Fruit fly (Drosophila melanogaster) whole organism, embryonic: Measurements from ENCODE around the gene CG3764.

ENCODE experiments used
- Atf-2 ChIP-seq: fragments of 200-800 bp; sonication (Bioruptor generic); optimal IDR thresholded peaks from 2 replicates; lab custom pipeline; 2016; ENCODE audit warnings: missing biosample characterization, missing genetic modification characterization
- B-H2 ChIP-seq: fragments of 200-800 bp; sonication (Bioruptor generic); optimal IDR thresholded peaks from 2 replicates; lab custom pipeline; 2018; ENCODE audit warnings: missing biosample characterization, mild to moderate bottlenecking, missing genetic modification characterization
- CG10543 ChIP-seq: fragments of 200-800 bp; sonication (Bioruptor generic); optimal IDR thresholded peaks from 3 replicates; lab custom pipeline; 2017; ENCODE audit warnings: missing biosample characterization, mild to moderate bottlenecking, missing genetic modification characterization, moderate library complexity
- CG10979 ChIP-seq: fragments of 200-800 bp; sonication (Bioruptor generic); optimal IDR thresholded peaks from 2 replicates; lab custom pipeline; 2018; ENCODE audit warnings: missing biosample characterization, mild to moderate bottlenecking, missing genetic modification characterization, moderate library complexity
- CG12659 ChIP-seq: fragments of 200-800 bp; sonication (Bioruptor generic); optimal IDR thresholded peaks from 3 replicates; lab custom pipeline; 2017; ENCODE audit warnings: mild to moderate bottlenecking, missing biosample characterization, missing genetic modification reagents, missing genetic modification characterization
- CG14860 ChIP-seq: fragments of 200-800 bp; sonication (Bioruptor generic); IDR thresholded peaks from 3 replicates; pipeline ENCODE4 v1.3.6; 2022; ENCODE audit warnings: missing biosample characterization, missing genetic modification characterization; ENCODE audit not compliant: partially characterized antibody
- CG15696 ChIP-seq: fragments of 200-800 bp; sonication (Bioruptor generic); optimal IDR thresholded peaks from 2 replicates; lab custom pipeline; 2019; ENCODE audit warnings: missing biosample characterization, mild to moderate bottlenecking, missing genetic modification characterization, moderate library complexity
- CG17802 ChIP-seq: fragments of 200-800 bp; sonication (Bioruptor generic); optimal IDR thresholded peaks from 2 replicates; lab custom pipeline; 2018; ENCODE audit warnings: missing biosample characterization, mild to moderate bottlenecking, missing genetic modification characterization, moderate library complexity
- CG18599 ChIP-seq: fragments of 200-800 bp; sonication (Bioruptor generic); optimal IDR thresholded peaks from 3 replicates; lab custom pipeline; 2017; ENCODE audit warnings: missing biosample characterization, missing genetic modification characterization, mild to moderate bottlenecking, moderate library complexity, missing genetic modification reagents
- CG30020 ChIP-seq: fragments of 200-800 bp; optimal IDR thresholded peaks from 2 replicates; lab custom pipeline; 2019; ENCODE audit warnings: missing biosample characterization, mild to moderate bottlenecking, missing genetic modification characterization, moderate library complexity
- CG30403 ChIP-seq: fragments of 200-800 bp; sonication (Bioruptor generic); optimal IDR thresholded peaks from 3 replicates; lab custom pipeline; 2016; ENCODE audit warnings: missing biosample characterization, missing genetic modification characterization
- CG34422 ChIP-seq: fragments of 200-800 bp; sonication (Bioruptor generic); IDR thresholded peaks from 3 replicates; pipeline ENCODE4 v1.3.6; 2022; ENCODE audit warnings: missing biosample characterization, missing genetic modification characterization
- CG4854 ChIP-seq: fragments of 200-800 bp; sonication (Bioruptor generic); optimal IDR thresholded peaks from 2 replicates; lab custom pipeline; 2016; ENCODE audit warnings: missing biosample characterization, missing genetic modification characterization, inconsistent platforms
- CG8089 ChIP-seq: fragments of 200-800 bp; sonication (Bioruptor generic); optimal IDR thresholded peaks from 3 replicates; lab custom pipeline; 2016; ENCODE audit warnings: missing biosample characterization, missing genetic modification characterization
- CG8359 ChIP-seq: fragments of 200-800 bp; sonication (Bioruptor generic); optimal IDR thresholded peaks from 2 replicates; lab custom pipeline; 2017; ENCODE audit warnings: missing biosample characterization, mild to moderate bottlenecking, missing genetic modification characterization, borderline replicate concordance
- CG9215 ChIP-seq: fragments of 200-800 bp; sonication (Bioruptor generic); IDR thresholded peaks from 2 replicates; pipeline ENCODE4 v1.3.6; 2022; ENCODE audit warnings: missing biosample characterization, missing genetic modification characterization
- D19B ChIP-seq: fragments of 200-800 bp; sonication (Bioruptor generic); optimal IDR thresholded peaks from 2 replicates; lab custom pipeline; 2017; ENCODE audit warnings: missing biosample characterization, mild to moderate bottlenecking, missing genetic modification characterization
- Dip3 ChIP-seq: fragments of 200-800 bp; sonication (Bioruptor generic); optimal IDR thresholded peaks from 3 replicates; lab custom pipeline; 2016; ENCODE audit warnings: missing biosample characterization, missing genetic modification characterization
- Doc3 ChIP-seq: fragments of 200-800 bp; sonication (Bioruptor generic); IDR thresholded peaks from 3 replicates; pipeline ENCODE4 v1.3.6; 2022; ENCODE audit warnings: missing biosample characterization, missing genetic modification characterization; ENCODE audit not compliant: partially characterized antibody
- Dp ChIP-seq: fragments of 200-800 bp; sonication (Bioruptor generic); optimal IDR thresholded peaks from 2 replicates; lab custom pipeline; 2018; ENCODE audit warnings: missing biosample characterization, mild to moderate bottlenecking, missing genetic modification characterization, moderate library complexity
- Fer1 ChIP-seq: fragments of 200-800 bp; sonication (Bioruptor generic); optimal IDR thresholded peaks from 2 replicates; lab custom pipeline; 2017; ENCODE audit warnings: missing biosample characterization, mild to moderate bottlenecking, missing genetic modification characterization
- HLH3B ChIP-seq: fragments of 200-800 bp; sonication (Bioruptor generic); IDR thresholded peaks from 2 replicates; pipeline ENCODE4 v1.3.6; 2022; ENCODE audit warnings: missing biosample characterization, missing genetic modification characterization
- Lpt ChIP-seq: fragments of >200 bp; optimal IDR thresholded peaks from 2 replicates; lab custom pipeline; 2018; ENCODE audit warnings: missing biosample characterization, missing genetic modification characterization
- Mes4 ChIP-seq: fragments of 200-800 bp; sonication (Bioruptor generic); optimal IDR thresholded peaks from 2 replicates; lab custom pipeline; 2016; ENCODE audit warnings: missing biosample characterization, missing genetic modification characterization
- NK7.1 ChIP-seq: fragments of 200-800 bp; sonication (Bioruptor generic); optimal IDR thresholded peaks from 3 replicates; lab custom pipeline; 2016; ENCODE audit warnings: missing biosample characterization, missing genetic modification characterization
- Oaz ChIP-seq: fragments of 200-800 bp; sonication (Bioruptor generic); IDR thresholded peaks from 2 replicates; pipeline ENCODE4 v1.3.6; 2022; ENCODE audit warnings: missing biosample characterization, missing genetic modification characterization
- Optix ChIP-seq: fragments of 200-800 bp; sonication (Bioruptor generic); IDR thresholded peaks from 3 replicates; pipeline ENCODE4 v1.3.6; 2022; ENCODE audit warnings: missing biosample characterization, missing genetic modification characterization
- Stat92E ChIP-seq, 3 experiments: fragments of >200 bp in 2 of 3; fragments of 200-800 bp in 1 of 3; sonication (Bioruptor generic) in 1 of 3; optimal IDR thresholded peaks; 2 replicates each; lab custom pipeline; 2017 to 2019; ENCODE audit warnings: missing biosample characterization in 3 of 3, missing genetic modification characterization in 3 of 3, mild to moderate bottlenecking in 1 of 3, moderate library complexity in 1 of 3
- ac ChIP-seq: fragments of 200-800 bp; sonication (Bioruptor generic); optimal IDR thresholded peaks from 3 replicates; lab custom pipeline; 2017; ENCODE audit warnings: missing biosample characterization, mild to moderate bottlenecking, missing genetic modification characterization
- ase ChIP-seq: fragments of 200-800 bp; sonication (Bioruptor generic); IDR thresholded peaks from 3 replicates; pipeline ENCODE4 v1.3.6; 2022; ENCODE audit warnings: missing biosample characterization, missing genetic modification characterization
- btn ChIP-seq: fragments of 200-800 bp; sonication (Bioruptor generic); optimal IDR thresholded peaks from 2 replicates; lab custom pipeline; 2016; ENCODE audit warnings: missing biosample characterization, missing genetic modification characterization
- cad ChIP-seq: fragments of >200 bp; optimal IDR thresholded peaks from 2 replicates; lab custom pipeline; 2017; ENCODE audit warnings: missing biosample characterization, missing genetic modification characterization
- crc ChIP-seq: fragments of 200-800 bp; sonication (Bioruptor generic); optimal IDR thresholded peaks from 2 replicates; lab custom pipeline; 2016; ENCODE audit warnings: missing biosample characterization, missing genetic modification characterization
- da ChIP-seq: fragments of 200-800 bp; sonication (Bioruptor generic); optimal IDR thresholded peaks from 2 replicates; lab custom pipeline; 2016; ENCODE audit warnings: missing biosample characterization, missing genetic modification characterization
- exex ChIP-seq: fragments of 200-800 bp; sonication (Bioruptor generic); optimal IDR thresholded peaks from 4 replicates; lab custom pipeline; 2018; ENCODE audit warnings: missing biosample characterization, mild to moderate bottlenecking, missing genetic modification characterization, moderate library complexity
- inv ChIP-seq: fragments of 200-800 bp; sonication (Bioruptor generic); IDR thresholded peaks from 2 replicates; pipeline ENCODE4 v1.3.6; 2022; ENCODE audit warnings: missing biosample characterization, missing genetic modification characterization; ENCODE audit not compliant: partially characterized antibody
- jumu ChIP-seq: fragments of 200-800 bp; sonication (Bioruptor generic); optimal IDR thresholded peaks from 3 replicates; lab custom pipeline; 2016; ENCODE audit warnings: missing biosample characterization, missing genetic modification characterization
- ken ChIP-seq: fragments of 200-800 bp; sonication (Bioruptor generic); IDR thresholded peaks from 3 replicates; pipeline ENCODE4 v1.3.6; 2022; ENCODE audit warnings: missing biosample characterization, missing genetic modification characterization
- lmd ChIP-seq: fragments of 200-800 bp; sonication (Bioruptor generic); IDR thresholded peaks from 2 replicates; pipeline ENCODE4 v1.3.6; 2022; ENCODE audit warnings: missing biosample characterization, missing genetic modification characterization
- lov ChIP-seq, 2 experiments: fragments of 200-800 bp in 1 of 2; fragments of >200 bp in 1 of 2; sonication (Bioruptor generic) in 1 of 2; IDR thresholded peaks in 1 of 2; optimal IDR thresholded peaks in 1 of 2; 2 replicates in 1 of 2; 3 replicates in 1 of 2; pipeline versions ENCODE4 v1.3.6 to Lab custom; 2017 to 2022; ENCODE audit warnings: missing biosample characterization in 1 of 2, missing genetic modification characterization in 1 of 2
- luna ChIP-seq: fragments of 200-800 bp; sonication (Bioruptor generic); optimal IDR thresholded peaks from 2 replicates; lab custom pipeline; 2016; ENCODE audit warnings: missing biosample characterization, missing genetic modification characterization
- mirr ChIP-seq: fragments of 200-800 bp; sonication (Bioruptor generic); optimal IDR thresholded peaks from 3 replicates; lab custom pipeline; 2018; ENCODE audit warnings: missing biosample characterization, mild to moderate bottlenecking, missing genetic modification characterization
- nerfin-1 ChIP-seq: fragments of 200-800 bp; sonication (Bioruptor generic); optimal IDR thresholded peaks from 3 replicates; lab custom pipeline; 2019; ENCODE audit warnings: missing biosample characterization, mild to moderate bottlenecking, missing genetic modification characterization, moderate library complexity
- pzg ChIP-seq: fragments of 200-800 bp; sonication (Bioruptor generic); optimal IDR thresholded peaks from 3 replicates; lab custom pipeline; 2018; ENCODE audit warnings: missing biosample characterization, mild to moderate bottlenecking, missing genetic modification characterization, moderate library complexity
- seq ChIP-seq: fragments of 200-800 bp; sonication (Bioruptor generic); IDR thresholded peaks from 2 replicates; pipeline ENCODE4 v1.3.6; 2022; ENCODE audit warnings: missing biosample characterization, missing genetic modification characterization
- sima ChIP-seq: fragments of 200-800 bp; sonication (Bioruptor generic); optimal IDR thresholded peaks from 2 replicates; lab custom pipeline; 2016; ENCODE audit warnings: missing biosample characterization, missing genetic modification characterization
- sr ChIP-seq: fragments of 200-800 bp; sonication (Bioruptor generic); IDR thresholded peaks from 3 replicates; pipeline ENCODE4 v1.3.6; 2022; ENCODE audit warnings: missing biosample characterization, missing genetic modification characterization
- tin ChIP-seq: fragments of 200-800 bp; sonication (Bioruptor generic); optimal IDR thresholded peaks from 3 replicates; lab custom pipeline; 2016; ENCODE audit warnings: missing biosample characterization, missing genetic modification characterization
- trh ChIP-seq: fragments of 200-800 bp; sonication (Bioruptor generic); optimal IDR thresholded peaks from 2 replicates; lab custom pipeline; 2016; ENCODE audit warnings: missing biosample characterization, missing genetic modification characterization

Gene CG3764

DNA sequence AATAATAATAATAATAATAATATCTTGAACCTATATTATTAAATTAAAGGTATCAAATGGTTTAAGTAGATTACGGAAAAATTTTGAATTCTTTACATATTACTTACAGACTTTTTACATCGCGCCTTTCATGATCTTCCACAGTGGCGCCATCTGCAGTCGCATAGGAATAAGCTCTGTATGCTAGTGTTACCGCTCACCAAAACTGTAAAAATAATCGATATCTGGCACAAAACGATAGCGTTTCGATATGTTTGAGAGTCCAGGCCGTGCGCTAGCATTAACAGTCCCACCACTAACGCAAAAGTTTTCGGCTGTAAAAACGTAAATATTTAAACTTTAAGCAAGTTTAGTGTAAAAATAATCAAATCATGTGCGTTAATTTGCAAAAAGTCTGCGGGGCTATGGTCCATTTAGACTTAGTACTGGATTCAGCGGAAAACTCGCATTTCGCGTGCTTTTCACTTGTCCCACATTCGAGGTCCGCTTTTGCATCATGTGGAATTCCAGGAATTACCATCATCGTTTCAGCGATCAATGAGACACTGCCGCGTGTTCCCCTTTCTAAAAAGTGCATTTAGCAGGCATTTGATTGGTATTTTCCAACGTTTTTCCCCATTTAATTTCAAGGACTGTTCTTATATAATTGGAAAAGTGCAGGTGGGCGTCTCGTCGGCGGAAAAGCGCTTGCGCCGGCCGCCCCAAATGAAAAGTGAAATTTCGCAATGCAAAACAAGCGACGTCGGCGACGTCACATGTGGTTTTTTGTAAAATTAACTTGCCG, 57.0 kb downstream of the CG3764 start (continued):
- no peak for TF ChIP-seq CG8089 (GFP tag; lab: Kevin White, UChicago)
- TF ChIP-seq NK7.1 (GFP tag; lab: Kevin White, UChicago) = no peak
- TF ChIP-seq nerfin-1 (tag; lab: Kevin White, UChicago) = peak; percentile 9
- TF ChIP-seq CG12659 (GFP tag; lab: Kevin White, UChicago) = peak; percentile 81
- TF ChIP-seq cad (GFP tag; lab: Kevin White, UChicago) = no peak
- TF ChIP-seq ase (GFP tag; lab: Robert Waterston, UW) = no peak
- no peak for TF ChIP-seq sima
- no peak for TF ChIP-seq Optix
- TF ChIP-seq CG4854 (GFP tag; lab: Kevin White, UChicago) = no peak
- TF ChIP-seq CG17802 = no peak
- no peak for TF ChIP-seq Lpt (GFP tag; lab: Kevin White, UChicago)
- peak; percentile 78 for TF ChIP-seq CG14860 (GFP tag; lab: Robert Waterston, UW)
- TF ChIP-seq luna (GFP tag; lab: Kevin White, UChicago) = no peak
- TF ChIP-seq exex (tag; lab: Kevin White, UChicago) = no peak
- no peak for TF ChIP-seq sr
- TF ChIP-seq da = no peak
- no peak for TF ChIP-seq ken
- TF ChIP-seq CG10543 (GFP tag; lab: Kevin White, UChicago) = no peak
- TF ChIP-seq Doc3 = peak; percentile 75
- TF ChIP-seq Mes4 (GFP tag; lab: Kevin White, UChicago) = peak; percentile 9
- no peak for TF ChIP-seq seq (GFP tag; lab: Robert Waterston, UW)
- TF ChIP-seq btn (GFP tag; lab: Kevin White, UChicago) = no peak
- no peak for TF ChIP-seq HLH3B (GFP tag; lab: Robert Waterston, UW)
- TF ChIP-seq Dp = peak; percentile 96
- no peak for TF ChIP-seq jumu
- TF ChIP-seq CG15696 (tag; lab: Kevin White, UChicago) = no peak
- peak; percentile 95 for TF ChIP-seq pzg (GFP tag; lab: Kevin White, UChicago)
- no peak for TF ChIP-seq CG10979 (tag; lab: Kevin White, UChicago)
- TF ChIP-seq crc (GFP tag; lab: Kevin White, UChicago) = no peak
- peak; percentile 28 for TF ChIP-seq mirr (GFP tag; lab: Kevin White, UChicago)
- peak; percentile 33 for TF ChIP-seq B-H2 (GFP tag; lab: Kevin White, UChicago)
- peak; percentile 25 for TF ChIP-seq Fer1 (GFP tag; lab: Kevin White, UChicago)
- TF ChIP-seq ac (GFP tag; lab: Kevin White, UChicago) = no peak
- TF ChIP-seq CG30403 = peak; percentile 12
- no peak for TF ChIP-seq CG34422 (GFP tag; lab: Robert Waterston, UW)
- no peak for TF ChIP-seq trh (GFP tag; lab: Kevin White, UChicago)
- no peak for TF ChIP-seq D19B (GFP tag; lab: Kevin White, UChicago)
- TF ChIP-seq Stat92E (GFP tag; optimal IDR thresholded peaks at IDR 0.05; lab: Kevin White, UChicago) = peak in 2 of 3 experiments; percentile 85 to 92
- peak; percentile 83 for TF ChIP-seq inv (GFP tag; lab: Robert Waterston, UW)
- TF ChIP-seq tin = peak; percentile 22
- no peak for TF ChIP-seq Atf-2 (GFP tag; lab: Kevin White, UChicago)
- peak; percentile 0 for TF ChIP-seq CG30020 (tag; lab: Kevin White, UChicago)
- peak; percentile 2 for TF ChIP-seq Dip3 (GFP tag; lab: Kevin White, UChicago)
- TF ChIP-seq CG8359 (GFP tag; lab: Kevin White, UChicago) = no peak
- TF ChIP-seq lov (optimal IDR thresholded peaks at IDR 0.05; lab: Kevin White, UChicago) = no peak
- TF ChIP-seq lov (GFP tag; IDR thresholded peaks at IDR 0.05; lab: Robert Waterston, UW) = no peak
- TF ChIP-seq CG9215 (GFP tag; lab: Robert Waterston, UW) = no peak
- TF ChIP-seq CG18599 (GFP tag; lab: Kevin White, UChicago) = no peak
- no peak for TF ChIP-seq lmd (GFP tag; lab: Robert Waterston, UW)
- TF ChIP-seq Oaz (GFP tag; lab: Robert Waterston, UW) = no peak
